Fruit fly (Drosophila melanogaster): ENCODE results near the gene CG9286.

CG9286 gene

dm6 chr3R:13803892-13804710 lies 23.3 kb downstream of the CG9286 start:
- no peak for TF ChIP-seq noc (tag; optimal IDR thresholded peaks at IDR 0.05)

- TF ChIP-seq noc (tag; optimal IDR thresholded peaks at IDR 0.05): no peak
Measured at dm6 chr3R:13804971-13805603, 24.3 kb downstream of the CG9286 start.

- TF ChIP-seq noc (tag; optimal IDR thresholded peaks at IDR 0.05): no peak
Measured at dm6 chr3R:13806032-13806709, 25.4 kb downstream of the CG9286 start.

DNA sequence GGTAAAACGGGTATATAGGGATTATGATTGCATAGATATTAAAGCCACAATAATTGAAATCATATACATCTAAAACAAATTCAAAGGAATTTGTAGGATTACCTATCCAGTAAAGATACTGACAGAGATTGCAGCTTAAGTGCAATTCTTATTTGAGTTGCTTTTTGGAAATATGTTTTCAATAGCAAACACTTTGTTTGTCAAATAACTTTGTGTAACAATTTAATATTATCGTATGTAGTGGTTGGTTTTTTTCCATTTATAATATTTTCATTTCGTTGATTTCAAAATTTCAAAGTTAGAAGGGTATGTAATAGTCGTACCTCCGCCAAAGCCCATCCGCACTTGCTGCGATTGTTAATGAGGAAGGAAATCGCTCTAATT lies 25.9 kb downstream of the CG9286 start:
- TF ChIP-seq noc (tag; optimal IDR thresholded peaks at IDR 0.05): no peak

DNA sequence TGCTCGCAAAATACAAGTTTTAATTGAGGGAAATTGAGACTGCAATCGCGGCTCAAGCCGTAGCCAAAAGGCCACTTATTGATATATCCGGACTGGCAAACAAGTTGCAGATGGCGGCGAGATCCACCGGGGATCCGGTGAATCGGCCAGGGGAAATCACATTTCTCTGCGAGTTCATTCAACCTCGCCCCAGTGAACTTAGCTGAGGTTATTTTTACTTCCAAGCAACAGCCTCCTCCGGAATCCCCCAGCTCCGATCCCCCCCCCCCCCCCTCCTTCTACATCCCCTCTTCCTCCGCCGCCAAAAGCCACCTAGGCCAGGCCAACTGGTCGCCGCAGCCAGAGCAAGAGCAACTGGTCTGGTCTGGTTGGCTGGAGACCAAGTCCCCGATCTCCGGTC lies 26.6 kb downstream of the CG9286 start:
- no peak for TF ChIP-seq noc (tag; optimal IDR thresholded peaks at IDR 0.05)

- no peak for TF ChIP-seq noc (tag; optimal IDR thresholded peaks at IDR 0.05)
Measured at dm6 chr3R:13807906-13808305, 27.1 kb downstream of the CG9286 start.

- no peak for TF ChIP-seq noc (tag; optimal IDR thresholded peaks at IDR 0.05)
Measured at dm6 chr3R:13809261-13809660, 28.5 kb downstream of the CG9286 start.

DNA sequence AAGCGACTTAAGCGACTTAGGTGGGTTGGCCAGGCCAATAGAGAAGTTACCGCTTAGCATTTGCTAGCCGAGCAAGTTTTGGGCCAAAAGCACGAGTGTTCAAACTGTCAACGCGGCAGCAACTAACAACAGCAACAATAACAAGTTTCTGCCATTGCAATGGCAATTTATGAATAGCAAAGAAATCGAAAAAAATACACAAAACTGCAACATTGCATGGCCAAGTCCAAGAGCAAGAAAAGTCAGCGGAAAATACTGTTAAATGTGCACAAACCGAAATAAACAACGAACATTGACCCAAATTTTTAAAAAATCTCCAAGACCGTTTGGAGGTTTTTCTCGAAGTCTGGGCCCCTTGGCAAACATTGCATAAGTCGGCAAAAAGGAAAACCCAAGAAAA lies 29.5 kb downstream of the CG9286 start:
- no peak for TF ChIP-seq noc (tag; optimal IDR thresholded peaks at IDR 0.05)

- no peak for TF ChIP-seq noc (tag; optimal IDR thresholded peaks at IDR 0.05)
Measured at dm6 chr3R:13811737-13812136, 31.0 kb downstream of the CG9286 start.

- TF ChIP-seq noc (tag; optimal IDR thresholded peaks at IDR 0.05): peak; percentile 27
Measured at dm6 chr3R:13812736-13813250, 32.0 kb downstream of the CG9286 start, which contains the start of the genes tal-1A, tal-2A, tal-3A and tal-AA. Gene tal-1A (plus strand): TSS chr3R:13813109. Gene tal-2A (plus strand): TSS chr3R:13813109. Gene tal-3A (plus strand): TSS chr3R:13813109. Gene tal-AA (plus strand): TSS chr3R:13813109.

- TF ChIP-seq noc (tag; optimal IDR thresholded peaks at IDR 0.05): no peak
Measured at dm6 chr3R:13815022-13815440, 34.3 kb downstream of the CG9286 start.

DNA sequence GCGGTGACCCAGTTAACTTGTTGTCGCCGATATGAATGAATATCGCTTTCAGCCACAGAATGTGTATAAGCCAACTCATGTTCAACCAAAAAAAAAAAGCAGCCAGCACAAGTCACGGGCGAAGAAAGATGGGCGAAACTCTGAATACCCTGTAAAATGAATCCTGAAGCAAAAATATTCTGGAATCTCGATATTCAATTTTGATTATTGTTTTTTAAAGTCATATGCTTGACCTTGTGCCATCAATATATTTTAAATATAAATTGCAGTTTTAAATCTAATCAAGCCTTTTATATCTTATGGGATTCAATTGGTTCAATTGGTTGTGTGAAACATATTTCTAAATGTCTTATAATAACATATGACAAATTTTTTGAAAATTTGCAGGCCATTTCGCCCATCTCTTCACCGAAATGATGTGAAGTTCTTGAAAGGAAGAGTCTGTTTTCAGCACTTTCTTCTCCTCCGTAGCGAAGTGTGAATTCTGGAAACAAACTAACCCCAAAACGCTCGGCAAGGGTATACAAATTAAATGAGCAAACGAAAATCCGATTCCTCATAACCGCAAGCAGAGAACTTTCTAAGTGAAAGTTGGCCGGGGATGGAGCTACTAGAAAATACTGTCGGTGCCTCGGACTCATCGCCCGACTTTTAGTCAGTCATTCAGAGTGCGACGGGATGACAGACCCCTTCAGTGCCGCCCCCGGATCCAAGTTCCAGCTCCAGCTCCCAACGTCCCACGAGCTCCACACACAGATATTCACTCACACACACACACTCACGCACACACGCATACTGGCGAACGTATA lies 35.0 kb downstream of the CG9286 start:
- TF ChIP-seq noc (tag; optimal IDR thresholded peaks at IDR 0.05): no peak

DNA sequence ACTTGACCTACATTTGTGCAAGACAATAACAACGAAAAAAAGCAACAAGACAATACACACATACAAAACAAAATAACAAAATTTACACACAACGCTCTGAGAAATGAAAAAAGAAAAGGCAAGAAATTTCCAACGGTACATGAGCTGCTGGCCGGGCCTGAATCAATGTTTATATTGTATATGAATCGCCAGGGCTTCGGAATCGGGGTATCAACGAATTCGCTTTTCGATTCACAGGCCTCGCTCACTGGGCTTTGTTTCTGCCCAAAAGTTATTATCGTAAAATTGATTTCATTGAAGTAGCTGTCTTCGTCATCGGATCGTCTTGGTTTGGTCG lies 35.6 kb downstream of the CG9286 start:
- no peak for TF ChIP-seq noc (tag; optimal IDR thresholded peaks at IDR 0.05)

DNA sequence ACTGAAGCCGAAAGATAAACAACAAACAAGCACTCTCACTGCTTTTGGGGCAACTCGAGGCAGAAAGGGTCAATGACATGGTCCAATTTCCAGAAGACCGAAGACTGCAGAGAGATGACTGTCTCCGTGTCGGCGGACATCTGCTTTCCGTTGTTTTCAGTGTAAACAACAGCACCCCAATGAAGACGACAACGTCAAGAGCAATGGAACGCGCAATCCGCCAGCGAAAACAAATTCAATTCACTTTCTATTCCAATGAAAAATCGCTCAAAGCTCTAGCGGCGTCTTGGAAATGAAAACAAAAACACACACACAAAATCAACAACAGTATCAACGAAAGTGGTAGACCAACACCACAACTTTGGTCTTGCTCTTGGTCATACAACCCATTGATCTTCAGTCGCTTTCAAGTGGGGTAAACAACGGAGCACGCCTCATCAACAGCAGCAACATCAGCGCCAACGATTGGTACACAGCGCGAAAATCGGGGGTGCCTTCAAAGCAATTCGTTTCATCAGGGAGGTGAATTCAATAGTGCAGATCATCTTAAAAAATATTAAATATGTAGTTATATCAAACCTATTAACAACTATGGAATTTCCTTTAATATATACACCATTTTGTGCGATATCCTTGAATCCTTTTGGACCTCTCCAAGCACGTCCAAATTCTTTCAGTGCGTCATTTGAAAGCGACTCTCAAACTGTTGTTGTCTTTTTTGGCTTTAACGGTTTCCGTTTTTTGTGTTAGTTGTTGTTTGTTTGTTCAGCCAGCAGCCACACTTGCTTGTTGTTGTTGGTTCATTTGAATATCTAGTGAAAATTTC lies 36.9 kb downstream of the CG9286 start:
- peak; percentile 40 for TF ChIP-seq noc (tag; optimal IDR thresholded peaks at IDR 0.05)

DNA sequence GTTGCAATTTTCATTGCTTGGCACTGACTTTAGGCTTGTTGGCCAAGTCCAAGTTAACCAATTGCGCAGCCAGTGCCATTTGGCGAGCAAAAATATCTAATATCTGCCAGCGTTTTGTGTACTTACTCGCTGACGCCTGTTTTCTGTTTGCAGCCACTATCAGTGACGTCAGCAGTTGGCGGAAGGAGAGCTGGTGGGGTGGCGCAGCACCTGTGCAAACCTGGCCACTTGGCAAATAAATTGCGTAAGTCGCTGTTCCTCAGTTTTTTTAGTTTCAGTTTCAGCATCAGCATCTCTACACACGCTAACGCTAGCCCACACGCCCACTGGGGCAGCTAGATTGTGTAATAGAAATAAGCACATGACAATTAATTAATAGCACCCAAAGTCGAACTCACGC lies 38.3 kb downstream of the CG9286 start:
- no peak for TF ChIP-seq noc (tag; optimal IDR thresholded peaks at IDR 0.05)

Data from whole organism, larva.